Worm (Caenorhabditis elegans) whole organism, L1 larva: ENCODE measurements around the gene hsd-2.

Experiments used
- alr-1 ChIP-seq: fragments of 200-800 bp; sonication (Bioruptor generic); optimal IDR thresholded peaks from 2 replicates; lab custom pipeline; 2018; ENCODE audit warnings: borderline replicate concordance, mild to moderate bottlenecking, missing genetic modification characterization, missing compliant biosample characterization
- ceh-8 ChIP-seq: fragments of 200-800 bp; sonication (Bioruptor generic); optimal IDR thresholded peaks from 2 replicates; lab custom pipeline; 2018; ENCODE audit warnings: mild to moderate bottlenecking, missing genetic modification characterization, moderate library complexity, missing compliant biosample characterization
- ces-1 ChIP-seq: fragments of 150-350 bp; optimal IDR thresholded peaks from 2 replicates; lab custom pipeline; 2014; ENCODE audit warnings: missing biosample characterization, missing genetic modification reagents, missing genetic modification characterization
- irx-1 ChIP-seq: sonication (generic microtip); optimal IDR thresholded peaks from 2 replicates; lab custom pipeline; 2016; ENCODE audit warnings: missing genetic modification characterization, missing compliant biosample characterization
- mdl-1 ChIP-seq, 2 experiments: fragments of 150-350 bp; optimal IDR thresholded peaks; 2 replicates each; lab custom pipeline; 2014 to 2017; ENCODE audit warnings: missing biosample characterization in 2 of 2, missing genetic modification characterization in 2 of 2, inconsistent platforms in 1 of 2
- nhr-20 ChIP-seq: sonication (generic microtip); optimal IDR thresholded peaks from 2 replicates; lab custom pipeline; 2016; ENCODE audit warnings: mild to moderate bottlenecking, missing genetic modification characterization, missing compliant biosample characterization
- nhr-71 ChIP-seq: sonication (generic microtip); optimal IDR thresholded peaks from 2 replicates; lab custom pipeline; 2016; ENCODE audit warnings: mild to moderate bottlenecking, missing genetic modification characterization, moderate library complexity, missing compliant biosample characterization
- nhr-76 ChIP-seq: sonication (generic microtip); optimal IDR thresholded peaks from 2 replicates; lab custom pipeline; 2017; ENCODE audit warnings: missing biosample characterization, missing genetic modification characterization
- nhr-90 ChIP-seq: sonication (generic microtip); optimal IDR thresholded peaks from 2 replicates; lab custom pipeline; 2016; ENCODE audit warnings: mild to moderate bottlenecking, missing genetic modification characterization, missing compliant biosample characterization; ENCODE audit not compliant: poor library complexity
- snpc-4 ChIP-seq: fragments of 150-350 bp; optimal IDR thresholded peaks from 2 replicates; lab custom pipeline; 2014; ENCODE audit warnings: missing biosample characterization, missing genetic modification characterization
- zag-1 ChIP-seq: fragments of 150-350 bp; optimal IDR thresholded peaks from 2 replicates; lab custom pipeline; 2014; ENCODE audit warnings: missing biosample characterization, missing genetic modification characterization

DNA sequence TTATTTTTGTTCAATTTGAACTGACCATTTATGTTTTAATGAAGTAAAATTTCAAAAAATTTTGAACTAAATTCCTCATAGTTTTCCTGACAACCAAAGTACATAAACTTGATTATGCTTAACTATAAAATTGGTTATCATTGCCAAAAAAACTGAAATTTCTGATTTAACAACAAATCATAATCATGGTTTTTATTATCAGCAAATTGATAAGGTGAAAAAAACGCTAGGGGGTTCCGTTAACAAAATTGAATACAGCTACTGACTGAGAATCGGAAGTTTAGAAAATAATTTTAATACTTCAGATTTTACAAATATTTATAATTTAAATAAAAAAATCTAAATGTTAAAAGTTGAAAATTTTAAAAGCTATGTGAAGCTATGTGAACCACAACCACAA, 1.9 kb downstream of the hsd-2 start:
- no peak for TF ChIP-seq ceh-8 (GFP tag; lab: Kevin White, UChicago)
- no peak for TF ChIP-seq mdl-1 (tag; optimal IDR thresholded peaks at IDR 0.05; lab: Kevin White, UChicago)
- no peak for TF ChIP-seq nhr-76
- TF ChIP-seq zag-1 (tag; lab: Kevin White, UChicago): no peak
- TF ChIP-seq nhr-90 (tag; lab: Kevin White, UChicago): no peak
- no peak for TF ChIP-seq nhr-20 (tag; lab: Kevin White, UChicago)
- no peak for TF ChIP-seq snpc-4 (tag; lab: Kevin White, UChicago)
- no peak for TF ChIP-seq ces-1
- no peak for TF ChIP-seq alr-1 (tag; lab: Kevin White, UChicago)
- no peak for TF ChIP-seq irx-1 (tag; lab: Kevin White, UChicago)
- no peak for TF ChIP-seq nhr-71 (tag; lab: Kevin White, UChicago)
